Worm (Caenorhabditis elegans) whole organism, late embryonic: ENCODE data around the gene F36D4.6.
"Not testable (repeated sequence)": the region's sequence is repeated elsewhere in the genome, so short reads cannot be mapped to it uniquely, and the experiment has no call there.

ENCODE experiments used
- C08G9.2 ChIP-seq: sonication (generic microtip); optimal IDR thresholded peaks from 2 replicates; lab custom pipeline; 2016; ENCODE audit warnings: mild to moderate bottlenecking, missing genetic modification characterization, moderate library complexity, missing compliant biosample characterization
- Y22D7AL.16 ChIP-seq: sonication (generic microtip); optimal IDR thresholded peaks from 2 replicates; lab custom pipeline; 2016; ENCODE audit warnings: missing genetic modification characterization, missing compliant biosample characterization
- ama-1 ChIP-seq: fragments of 150-350 bp; optimal IDR thresholded peaks from 2 replicates; lab custom pipeline; 2014
- ceh-45 ChIP-seq: fragments of 200-800 bp; sonication (Bioruptor generic); IDR thresholded peaks from 2 replicates; pipeline ENCODE4 v1.3.6; 2022; ENCODE audit warnings: missing genetic modification reagents, missing genetic modification characterization, missing compliant biosample characterization
- ceh-9 ChIP-seq: sonication (generic microtip); optimal IDR thresholded peaks from 2 replicates; lab custom pipeline; 2016; ENCODE audit warnings: mild to moderate bottlenecking, missing genetic modification characterization, inconsistent platforms, missing compliant biosample characterization
- elt-2 ChIP-seq: sonication (generic microtip); optimal IDR thresholded peaks from 2 replicates; lab custom pipeline; 2016; ENCODE audit warnings: missing genetic modification reagents, missing genetic modification characterization, missing compliant biosample characterization
- fkh-10 ChIP-seq: fragments of 150-350 bp; optimal IDR thresholded peaks from 2 replicates; lab custom pipeline; 2014; ENCODE audit warnings: missing biosample characterization, missing genetic modification reagents, missing genetic modification characterization
- fkh-6 ChIP-seq: sonication (generic microtip); optimal IDR thresholded peaks from 2 replicates; lab custom pipeline; 2016; ENCODE audit warnings: missing genetic modification characterization, missing compliant biosample characterization
- hlh-6 ChIP-seq: sonication (generic microtip); optimal IDR thresholded peaks from 2 replicates; lab custom pipeline; 2016; ENCODE audit warnings: missing genotype, missing genetic modification characterization, missing compliant biosample characterization
- nhr-11 ChIP-seq: fragments of 150-350 bp; optimal IDR thresholded peaks from 2 replicates; lab custom pipeline; 2014; ENCODE audit warnings: missing biosample characterization, missing genetic modification characterization
- pha-2 ChIP-seq: sonication (generic microtip); optimal IDR thresholded peaks from 2 replicates; lab custom pipeline; 2017; ENCODE audit warnings: mild to moderate bottlenecking, missing genetic modification characterization, missing compliant biosample characterization
- pha-4 ChIP-seq: fragments of 150-350 bp; optimal IDR thresholded peaks from 2 replicates; lab custom pipeline; 2018; ENCODE audit warnings: missing biosample characterization, missing genetic modification reagents, missing genetic modification characterization
- pqm-1 ChIP-seq: sonication (generic microtip); optimal IDR thresholded peaks from 2 replicates; lab custom pipeline; 2016; ENCODE audit warnings: missing genetic modification characterization, missing compliant biosample characterization
- rnt-1 ChIP-seq: sonication (generic microtip); optimal IDR thresholded peaks from 2 replicates; lab custom pipeline; 2016; ENCODE audit warnings: missing genetic modification characterization, missing compliant biosample characterization

- TF ChIP-seq hlh-6 (tag; lab: Kevin White, UChicago); elt-2 (tag; lab: Kevin White, UChicago); fkh-6; ceh-45 (GFP tag; lab: Robert Waterston, UW); pha-4 (tag; lab: Kevin White, UChicago); pqm-1; rnt-1; ceh-9; C08G9.2 (tag; lab: Kevin White, UChicago); nhr-11 (tag; lab: Kevin White, UChicago); Y22D7AL.16 (tag; lab: Kevin White, UChicago); ama-1 (lab: Kevin White, UChicago); pha-2 (tag; lab: Kevin White, UChicago); fkh-10 (GFP tag; lab: Kevin White, UChicago): not testable (repeated sequence)
Observed at ce11 chrV:9379808-9380207, 47.2 kb downstream of the F36D4.6 start, which contains the start of gene E02C12.11.
